3 fruit fly cellular contexts compared by ENCODE assay signal in genomic region chrX:12682403-12682958, dm6.
TF ChIP-seq lines count a peak whose summit lies in the region.

No protein-coding gene starts in this region.

- no peak for TF ChIP-seq CTCF in whole organism, embryonic (GFP tag; optimal IDR thresholded peaks at IDR 0.05; lab: Kevin White, UChicago)

TF ChIP-seq in whole organism, embryonic, 481 proteins besides CTCF, POLR2A, EP300 and RAD21:
- no peak for TF ChIP-seq sd (tag; optimal IDR thresholded peaks at IDR 0.05; lab: Kevin White, UChicago)
- TF ChIP-seq sug (tag; optimal IDR thresholded peaks at IDR 0.05; lab: Kevin White, UChicago) = peak; percentile 60
- peak; percentile 57 for TF ChIP-seq sens (GFP tag; lab: Kevin White, UChicago)
- TF ChIP-seq exex (tag; optimal IDR thresholded peaks at IDR 0.05; lab: Kevin White, UChicago) = peak; percentile 59
- 0 out of 3 replicates have a peak, but pooled peaks have one; percentile 31 for TF ChIP-seq CG2199 (GFP tag; IDR thresholded peaks at IDR 0.05; lab: Robert Waterston, UW)
- TF ChIP-seq CG43689 (GFP tag; IDR thresholded peaks at IDR 0.05; lab: Robert Waterston, UW) = no peak
- peak; percentile 79 for TF ChIP-seq CG34376 (GFP tag; optimal IDR thresholded peaks at IDR 0.05; lab: Kevin White, UChicago)
- no peak for TF ChIP-seq trh (GFP tag; optimal IDR thresholded peaks at IDR 0.05; lab: Kevin White, UChicago)
- TF ChIP-seq Pdp1 (GFP tag; optimal IDR thresholded peaks at IDR 0.05; lab: Kevin White, UChicago) = peak in 1 of 2 experiments; percentile 28
- TF ChIP-seq Deaf1 (tag; optimal IDR thresholded peaks at IDR 0.05; lab: Kevin White, UChicago) = no peak
- TF ChIP-seq bigmax (GFP tag; optimal IDR thresholded peaks at IDR 0.05; lab: Kevin White, UChicago) = peak; percentile 58

TF ChIP-seq in whole organism, prepupa, 60 proteins besides CTCF, POLR2A, EP300 and RAD21:
- TF ChIP-seq Eip78C (GFP tag; lab: Kevin White, UChicago) = peak; percentile 1
- no peak for TF ChIP-seq net (GFP tag; optimal IDR thresholded peaks at IDR 0.05; lab: Kevin White, UChicago)
- peak; percentile 88 for TF ChIP-seq svp (GFP tag; lab: Kevin White, UChicago)
- TF ChIP-seq Lpt (GFP tag; optimal IDR thresholded peaks at IDR 0.05; lab: Kevin White, UChicago) = no peak
- no peak for TF ChIP-seq CG1621 (tag; optimal IDR thresholded peaks at IDR 0.05; lab: Kevin White, UChicago)
- TF ChIP-seq esn (GFP tag; optimal IDR thresholded peaks at IDR 0.05; lab: Kevin White, UChicago) = no peak
- TF ChIP-seq CG16779 (tag; optimal IDR thresholded peaks at IDR 0.05; lab: Kevin White, UChicago) = no peak
- TF ChIP-seq topi (GFP tag; optimal IDR thresholded peaks at IDR 0.05; lab: Kevin White, UChicago) = no peak
- no peak for TF ChIP-seq Blimp-1 (GFP tag; optimal IDR thresholded peaks at IDR 0.05; lab: Kevin White, UChicago)
TF ChIP-seq in whole organism, prepupa: peak in this region for 2.

TF ChIP-seq in whole organism, wandering third instar larva, 38 proteins besides CTCF, POLR2A, EP300 and RAD21:
- TF ChIP-seq rgr (GFP tag; optimal IDR thresholded peaks at IDR 0.05; lab: Kevin White, UChicago) (no peak), Rel (GFP tag; optimal IDR thresholded peaks at IDR 0.05; lab: Kevin White, UChicago) (no peak), Rel (tag; optimal IDR thresholded peaks at IDR 0.05; lab: Kevin White, UChicago) (peak; percentile 23), CG9705 (GFP tag; optimal IDR thresholded peaks at IDR 0.05; lab: Kevin White, UChicago) (no peak)
